Worm (Caenorhabditis elegans) whole organism, late embryonic: Measurements from ENCODE around the gene str-86.

ENCODE experiments used
- C38D4.7 ChIP-seq: fragments of 200-800 bp; sonication (Bioruptor generic); optimal IDR thresholded peaks from 2 replicates; lab custom pipeline; 2018; ENCODE audit warnings: mild to moderate bottlenecking, missing genetic modification characterization, moderate library complexity, missing compliant biosample characterization
- T23F11.4 ChIP-seq: fragments of 200-800 bp; sonication (Bioruptor generic); optimal IDR thresholded peaks from 2 replicates; lab custom pipeline; 2018; ENCODE audit warnings: mild to moderate bottlenecking, missing genetic modification characterization, missing compliant biosample characterization
- Y22D7AL.16 ChIP-seq: sonication (generic microtip); optimal IDR thresholded peaks from 2 replicates; lab custom pipeline; 2016; ENCODE audit warnings: missing genetic modification characterization, missing compliant biosample characterization
- ahr-1 ChIP-seq: sonication (generic microtip); optimal IDR thresholded peaks from 2 replicates; lab custom pipeline; 2016; ENCODE audit warnings: missing genetic modification characterization, missing compliant biosample characterization
- ama-1 ChIP-seq: fragments of 150-350 bp; optimal IDR thresholded peaks from 2 replicates; lab custom pipeline; 2014
- ceh-14 ChIP-seq: sonication (generic microtip); optimal IDR thresholded peaks from 2 replicates; lab custom pipeline; 2016; ENCODE audit warnings: missing genotype, missing genetic modification characterization, missing compliant biosample characterization
- ceh-18 ChIP-seq: sonication (generic microtip); optimal IDR thresholded peaks from 2 replicates; lab custom pipeline; 2016; ENCODE audit warnings: missing genetic modification characterization, missing compliant biosample characterization
- ceh-19 ChIP-seq: fragments of 200-800 bp; sonication (Bioruptor generic); optimal IDR thresholded peaks from 2 replicates; lab custom pipeline; 2018; ENCODE audit warnings: mild to moderate bottlenecking, missing genetic modification characterization, missing compliant biosample characterization
- ceh-24 ChIP-seq: sonication (generic microtip); optimal IDR thresholded peaks from 2 replicates; lab custom pipeline; 2016; ENCODE audit warnings: mild to moderate bottlenecking, missing genetic modification characterization, missing compliant biosample characterization
- ceh-31 ChIP-seq: sonication (generic microtip); optimal IDR thresholded peaks from 2 replicates; lab custom pipeline; 2016; ENCODE audit warnings: missing genetic modification characterization, missing compliant biosample characterization
- ceh-6 ChIP-seq: fragments of 200-800 bp; sonication (Bioruptor generic); optimal IDR thresholded peaks from 2 replicates; lab custom pipeline; 2018; ENCODE audit warnings: mild to moderate bottlenecking, missing genetic modification characterization, missing compliant biosample characterization
- ceh-9 ChIP-seq: sonication (generic microtip); optimal IDR thresholded peaks from 2 replicates; lab custom pipeline; 2016; ENCODE audit warnings: mild to moderate bottlenecking, missing genetic modification characterization, inconsistent platforms, missing compliant biosample characterization
- dmd-4 ChIP-seq: sonication (generic microtip); optimal IDR thresholded peaks from 2 replicates; lab custom pipeline; 2016; ENCODE audit warnings: borderline replicate concordance, missing genetic modification characterization, missing compliant biosample characterization
- elt-2 ChIP-seq: sonication (generic microtip); optimal IDR thresholded peaks from 2 replicates; lab custom pipeline; 2016; ENCODE audit warnings: missing genetic modification reagents, missing genetic modification characterization, missing compliant biosample characterization
- elt-4 ChIP-seq: sonication (generic microtip); optimal IDR thresholded peaks from 2 replicates; lab custom pipeline; 2016; ENCODE audit warnings: missing genetic modification characterization, missing compliant biosample characterization
- ets-4 ChIP-seq: sonication (generic microtip); optimal IDR thresholded peaks from 2 replicates; lab custom pipeline; 2016; ENCODE audit warnings: missing genetic modification characterization, missing compliant biosample characterization
- fax-1 ChIP-seq: sonication (generic microtip); optimal IDR thresholded peaks from 2 replicates; lab custom pipeline; 2016; ENCODE audit warnings: missing genotype, missing genetic modification characterization, missing compliant biosample characterization
- gmeb-2 ChIP-seq: sonication (generic microtip); optimal IDR thresholded peaks from 2 replicates; lab custom pipeline; 2016; ENCODE audit warnings: missing genetic modification characterization, inconsistent platforms, missing compliant biosample characterization
- hlh-15 ChIP-seq: sonication (generic microtip); optimal IDR thresholded peaks from 2 replicates; lab custom pipeline; 2016; ENCODE audit warnings: missing genetic modification characterization, missing compliant biosample characterization
- hlh-6 ChIP-seq: sonication (generic microtip); optimal IDR thresholded peaks from 2 replicates; lab custom pipeline; 2016; ENCODE audit warnings: missing genotype, missing genetic modification characterization, missing compliant biosample characterization
- hlh-8 ChIP-seq: sonication (generic microtip); optimal IDR thresholded peaks from 2 replicates; lab custom pipeline; 2016; ENCODE audit warnings: missing genotype, missing genetic modification characterization, missing compliant biosample characterization
- lim-6 ChIP-seq: sonication (generic microtip); optimal IDR thresholded peaks from 2 replicates; lab custom pipeline; 2016; ENCODE audit warnings: missing genetic modification characterization, missing compliant biosample characterization
- lin-11 ChIP-seq: fragments of 200-800 bp; sonication (Bioruptor generic); optimal IDR thresholded peaks from 2 replicates; lab custom pipeline; 2018; ENCODE audit warnings: mild to moderate bottlenecking, missing genetic modification characterization, missing compliant biosample characterization
- madf-2 ChIP-seq: sonication (generic microtip); optimal IDR thresholded peaks from 2 replicates; lab custom pipeline; 2017; ENCODE audit warnings: missing genetic modification characterization, missing compliant biosample characterization
- mec-3 ChIP-seq: sonication (generic microtip); optimal IDR thresholded peaks from 2 replicates; lab custom pipeline; 2016; ENCODE audit warnings: borderline replicate concordance, missing genetic modification characterization, missing compliant biosample characterization
- nfya-1 ChIP-seq: sonication (generic microtip); optimal IDR thresholded peaks from 2 replicates; lab custom pipeline; 2017; ENCODE audit warnings: missing genetic modification characterization, mild to moderate bottlenecking, missing compliant biosample characterization, antibody characterized with exemption, moderate library complexity
- nhr-232 ChIP-seq: sonication (generic microtip); optimal IDR thresholded peaks from 2 replicates; lab custom pipeline; 2016; ENCODE audit warnings: missing genetic modification characterization, missing compliant biosample characterization
- pat-9 ChIP-seq: fragments of 200-800 bp; sonication (Bioruptor generic); optimal IDR thresholded peaks from 2 replicates; lab custom pipeline; 2018; ENCODE audit warnings: mild to moderate bottlenecking, missing genetic modification characterization, moderate library complexity, missing compliant biosample characterization
- pax-1 ChIP-seq: fragments of 150-350 bp; optimal IDR thresholded peaks from 2 replicates; lab custom pipeline; 2014; ENCODE audit warnings: missing biosample characterization, missing genetic modification characterization
- pha-2 ChIP-seq: sonication (generic microtip); optimal IDR thresholded peaks from 2 replicates; lab custom pipeline; 2017; ENCODE audit warnings: mild to moderate bottlenecking, missing genetic modification characterization, missing compliant biosample characterization
- pha-4 ChIP-seq: fragments of 150-350 bp; optimal IDR thresholded peaks from 2 replicates; lab custom pipeline; 2018; ENCODE audit warnings: missing biosample characterization, missing genetic modification reagents, missing genetic modification characterization
- ref-2 ChIP-seq: sonication (generic microtip); optimal IDR thresholded peaks from 2 replicates; lab custom pipeline; 2016; ENCODE audit warnings: missing genetic modification characterization, missing compliant biosample characterization
- rnt-1 ChIP-seq: sonication (generic microtip); optimal IDR thresholded peaks from 2 replicates; lab custom pipeline; 2016; ENCODE audit warnings: missing genetic modification characterization, missing compliant biosample characterization
- sdc-2 ChIP-seq: sonication (generic microtip); optimal IDR thresholded peaks from 2 replicates; lab custom pipeline; 2016; ENCODE audit warnings: missing genotype, missing genetic modification characterization, missing compliant biosample characterization
- sox-2 ChIP-seq: fragments of 200-800 bp; sonication (Bioruptor generic); IDR thresholded peaks from 2 replicates; pipeline ENCODE4 v1.3.6; 2022; ENCODE audit warnings: missing genetic modification reagents, missing genetic modification characterization, missing compliant biosample characterization
- tbx-2 ChIP-seq: sonication (generic microtip); optimal IDR thresholded peaks from 2 replicates; lab custom pipeline; 2016; ENCODE audit warnings: missing genetic modification characterization, missing compliant biosample characterization
- ttx-3 ChIP-seq: sonication (generic microtip); optimal IDR thresholded peaks from 2 replicates; lab custom pipeline; 2016; ENCODE audit warnings: missing genetic modification reagents, missing genetic modification characterization, missing compliant biosample characterization
- unc-3 ChIP-seq, 2 experiments: fragments of 200-800 bp in 1 of 2; sonication (Bioruptor generic) in 1 of 2; sonication (generic microtip) in 1 of 2; conservative IDR thresholded peaks in 1 of 2; optimal IDR thresholded peaks in 1 of 2; 2 replicates each; pipeline versions ENCODE4 v1.3.6 to Lab custom; 2016 to 2022; ENCODE audit warnings: missing compliant biosample characterization in 2 of 2, missing genetic modification characterization in 2 of 2, missing genetic modification reagents in 1 of 2
- unc-55 ChIP-seq: sonication (generic microtip); optimal IDR thresholded peaks from 2 replicates; lab custom pipeline; 2017; ENCODE audit warnings: missing biosample characterization, missing genetic modification reagents, missing genetic modification characterization
- unc-86 ChIP-seq: sonication (generic microtip); optimal IDR thresholded peaks from 2 replicates; lab custom pipeline; 2016; ENCODE audit warnings: missing genetic modification characterization, missing compliant biosample characterization
- ztf-16 ChIP-seq: sonication (generic microtip); optimal IDR thresholded peaks from 2 replicates; lab custom pipeline; 2017; ENCODE audit warnings: missing genetic modification characterization, missing compliant biosample characterization

str-86 gene

DNA sequence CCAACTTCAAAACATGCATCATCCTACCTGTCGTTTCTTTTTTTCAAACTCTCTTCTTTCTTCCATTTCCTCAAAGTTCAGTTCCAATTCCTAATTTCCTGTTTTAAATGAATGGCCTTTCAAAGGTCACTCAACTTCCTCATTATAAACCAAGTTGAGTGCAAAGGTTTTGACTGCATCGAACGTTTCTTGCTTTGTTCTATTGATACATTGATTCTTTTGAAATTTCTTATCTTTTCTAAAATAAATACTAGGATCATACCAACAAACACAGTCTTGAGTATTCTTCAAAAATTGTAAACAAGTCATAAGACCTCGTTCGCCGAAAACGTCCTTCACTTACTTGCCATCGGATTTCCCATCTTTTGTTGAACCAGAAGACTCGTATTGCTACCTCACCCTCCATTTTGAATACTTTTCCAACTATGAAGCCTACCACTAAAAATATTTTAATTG lies 6.7 kb upstream of the str-86 start, which contains the start of gene F59E11.7:
TSS of gene F59E11.7 (plus strand) at position 51 of the 456 bp plus-strand sequence.
- TF ChIP-seq pax-1 (tag; lab: Kevin White, UChicago): no peak
- TF ChIP-seq ets-4 (tag; lab: Kevin White, UChicago): no peak
- TF ChIP-seq ceh-9 (tag; lab: Kevin White, UChicago): no peak
- no peak for TF ChIP-seq ref-2 (tag; lab: Kevin White, UChicago)
- no peak for TF ChIP-seq hlh-8 (tag; lab: Kevin White, UChicago)
- no peak for TF ChIP-seq ceh-6
- TF ChIP-seq sox-2 (GFP tag; lab: Robert Waterston, UW): no peak
- no peak for TF ChIP-seq pha-4 (tag; lab: Kevin White, UChicago)

DNA sequence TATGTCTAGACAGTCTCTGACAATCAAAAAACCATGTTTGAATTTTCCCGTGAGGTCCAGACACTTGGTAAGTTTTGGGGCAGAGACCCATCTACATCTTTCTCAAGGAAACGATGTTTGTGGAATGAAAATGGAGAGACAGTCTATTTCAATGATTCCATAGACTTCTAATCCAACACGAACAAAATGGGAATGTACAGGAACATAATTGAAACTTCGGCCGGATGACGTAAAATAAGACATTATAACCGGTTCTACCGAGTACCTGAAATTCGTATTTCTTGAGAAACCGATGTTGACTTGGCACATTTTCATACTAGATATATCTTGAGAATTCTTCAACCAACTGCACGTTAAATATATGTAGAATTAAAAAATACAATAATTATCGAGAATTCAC lies 4.6 kb upstream of the str-86 start, which contains the start of gene str-87:
TSS of gene str-87 (minus strand) at position 101 of the 400 bp plus-strand sequence.
- TF ChIP-seq ref-2 (tag; lab: Kevin White, UChicago) (no peak), fax-1 (tag; lab: Kevin White, UChicago) (no peak), T23F11.4 (GFP tag; lab: Kevin White, UChicago) (no peak), madf-2 (tag; lab: Kevin White, UChicago) (no peak), dmd-4 (tag; lab: Kevin White, UChicago) (no peak), lin-11 (tag; lab: Kevin White, UChicago) (no peak)

DNA sequence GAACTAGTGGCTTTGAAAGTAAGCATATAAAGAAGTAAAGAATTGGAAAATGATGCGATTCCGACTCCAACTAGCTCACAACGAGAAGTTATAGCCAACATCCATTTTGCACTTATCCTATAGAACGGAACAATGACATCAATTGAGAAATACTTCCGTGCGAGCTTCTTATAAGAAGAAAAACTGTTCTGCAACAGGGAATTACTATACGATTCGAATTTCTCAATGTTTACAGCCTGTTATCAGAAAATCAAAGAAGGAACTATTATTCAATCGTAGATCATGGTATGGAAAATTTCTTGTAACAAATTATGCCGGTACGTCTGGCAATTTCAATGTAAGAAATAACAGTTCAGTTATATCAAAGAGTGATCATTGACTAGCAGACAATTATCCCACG lies 2.2 kb upstream of the str-86 start, which contains the start of gene str-85:
TSS of gene str-85 (minus strand) at position 101 of the 400 bp plus-strand sequence.
- TF ChIP-seq dmd-4 (tag; lab: Kevin White, UChicago): no peak
- no peak for TF ChIP-seq pha-4 (tag; lab: Kevin White, UChicago)
- no peak for TF ChIP-seq unc-55 (GFP tag; lab: Kevin White, UChicago)
- no peak for TF ChIP-seq ttx-3 (tag; lab: Kevin White, UChicago)
- TF ChIP-seq rnt-1 (tag; lab: Kevin White, UChicago): no peak
- no peak for TF ChIP-seq gmeb-2 (tag; lab: Kevin White, UChicago)
- TF ChIP-seq Y22D7AL.16: no peak
- TF ChIP-seq hlh-8 (tag; lab: Kevin White, UChicago): no peak

DNA sequence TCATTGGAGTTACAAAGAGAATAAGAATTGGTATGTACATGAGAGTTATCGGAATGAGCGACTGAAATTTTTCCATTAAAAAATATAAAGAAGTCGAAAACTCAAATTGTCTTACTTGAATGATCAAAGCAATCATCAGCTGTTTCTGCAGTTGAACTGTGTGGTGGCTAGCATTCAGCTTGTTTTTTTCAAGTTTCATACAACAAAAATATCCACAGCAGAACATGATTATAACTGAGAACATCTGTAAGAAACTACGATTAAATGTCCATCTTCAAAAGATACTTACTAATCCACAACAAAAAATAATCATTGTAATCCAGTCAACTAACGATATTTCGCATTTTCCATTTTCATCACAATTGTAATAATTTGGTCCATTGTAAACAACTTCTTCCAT lies 1.3 kb upstream of the str-86 start:
- no peak for TF ChIP-seq unc-86 (tag; lab: Kevin White, UChicago)
- no peak for TF ChIP-seq ceh-14
- no peak for TF ChIP-seq pha-4 (tag; lab: Kevin White, UChicago)
- TF ChIP-seq elt-2 (tag; lab: Kevin White, UChicago): no peak
- no peak for TF ChIP-seq mec-3
- no peak for TF ChIP-seq ceh-9 (tag; lab: Kevin White, UChicago)
- no peak for TF ChIP-seq sdc-2 (tag; lab: Kevin White, UChicago)
- no peak for TF ChIP-seq C38D4.7 (GFP tag; lab: Kevin White, UChicago)

DNA sequence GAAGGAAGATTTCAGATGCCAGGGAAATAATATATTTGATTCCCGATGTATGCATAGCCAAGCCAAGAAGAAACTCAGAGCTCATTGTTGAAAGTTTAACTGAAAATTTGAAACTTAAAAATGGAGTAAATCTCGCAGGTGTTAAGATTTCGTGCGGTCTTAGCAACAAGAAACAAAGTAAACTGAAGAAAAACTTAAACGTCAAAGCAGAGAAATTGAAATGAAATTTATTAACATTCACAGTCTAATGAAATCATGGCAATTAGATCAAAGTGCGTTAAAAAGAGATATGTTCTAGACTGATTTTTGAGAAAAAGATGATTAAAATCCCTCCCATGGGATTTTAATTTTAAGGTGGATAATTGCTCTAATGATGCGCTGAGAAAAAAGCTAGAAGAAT lies 2.7 kb downstream of the str-86 start, which contains the start of gene str-84:
TSS of gene str-84 (minus strand) at position 101 of the 400 bp plus-strand sequence.
- no peak for TF ChIP-seq fax-1 (tag; lab: Kevin White, UChicago)
- no peak for TF ChIP-seq pha-4 (tag; lab: Kevin White, UChicago)
- no peak for TF ChIP-seq lin-11 (tag; lab: Kevin White, UChicago)
- no peak for TF ChIP-seq lim-6 (tag; lab: Kevin White, UChicago)
- TF ChIP-seq pax-1 (tag; lab: Kevin White, UChicago): no peak
- TF ChIP-seq ama-1 (lab: Kevin White, UChicago): no peak
- no peak for TF ChIP-seq ztf-16 (tag; lab: Kevin White, UChicago)
- no peak for TF ChIP-seq hlh-6 (tag; lab: Kevin White, UChicago)
- TF ChIP-seq, all 69 proteins: peak for 0

DNA sequence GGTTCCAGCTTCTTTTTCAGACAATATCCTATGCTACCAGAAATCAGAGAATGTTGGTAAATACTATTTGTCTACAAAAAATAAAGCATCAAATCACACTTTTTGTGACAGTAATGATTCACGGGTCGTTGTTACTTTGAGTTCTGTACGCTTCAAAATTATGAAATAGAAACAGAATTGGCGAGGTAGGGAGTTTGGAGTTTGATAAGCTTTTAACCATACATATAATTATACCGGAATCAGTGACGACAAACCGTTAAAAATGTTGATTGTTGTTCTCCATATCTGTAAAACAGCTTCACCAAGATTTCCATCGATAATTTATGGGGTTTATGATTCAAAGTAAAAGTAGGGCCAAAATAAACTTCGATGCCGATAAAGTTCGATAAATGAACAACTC lies 5.6 kb downstream of the str-86 start:
- TF ChIP-seq ceh-24 (tag; lab: Kevin White, UChicago): no peak
- no peak for TF ChIP-seq elt-4
- TF ChIP-seq ceh-31 (tag; lab: Kevin White, UChicago): no peak
- no peak for TF ChIP-seq nhr-232 (tag; lab: Kevin White, UChicago)
- no peak for TF ChIP-seq gmeb-2 (tag; lab: Kevin White, UChicago)
- TF ChIP-seq tbx-2 (tag; lab: Kevin White, UChicago): no peak
- TF ChIP-seq hlh-15 (tag; lab: Kevin White, UChicago): no peak
- TF ChIP-seq ceh-18 (tag; lab: Kevin White, UChicago): no peak
- no peak for TF ChIP-seq unc-86 (tag; lab: Kevin White, UChicago)
- no peak for TF ChIP-seq unc-3 (GFP tag; conservative IDR thresholded peaks at IDR 0.05; lab: Robert Waterston, UW)
- no peak for TF ChIP-seq unc-3 (tag; optimal IDR thresholded peaks at IDR 0.05; lab: Kevin White, UChicago)
- TF ChIP-seq pha-4 (tag; lab: Kevin White, UChicago): no peak
- no peak for TF ChIP-seq pat-9 (tag; lab: Kevin White, UChicago)
- TF ChIP-seq nfya-1: no peak
- no peak for TF ChIP-seq ceh-19 (GFP tag; lab: Kevin White, UChicago)
- no peak for TF ChIP-seq ahr-1 (tag; lab: Kevin White, UChicago)
- no peak for TF ChIP-seq pha-2 (tag; lab: Kevin White, UChicago)
- TF ChIP-seq mec-3: no peak
